Worm (Caenorhabditis elegans) whole organism, mixed stage, embryonic: ENCODE results near the gene irld-29.

Experiments used
- bed-3 ChIP-seq: fragments of 200-800 bp; sonication (Bioruptor generic); optimal IDR thresholded peaks from 3 replicates; lab custom pipeline; 2018; ENCODE audit warnings: mild to moderate bottlenecking, missing genetic modification characterization, moderate library complexity, missing compliant biosample characterization
- ces-1 ChIP-seq: fragments of 150-350 bp; optimal IDR thresholded peaks from 2 replicates; lab custom pipeline; 2014; ENCODE audit warnings: missing biosample characterization, missing genetic modification reagents, missing genetic modification characterization
- drap-1 ChIP-seq: fragments of 200-800 bp; sonication (Bioruptor generic); optimal IDR thresholded peaks from 3 replicates; lab custom pipeline; 2018; ENCODE audit warnings: mild to moderate bottlenecking, missing genetic modification characterization, missing compliant biosample characterization
- elt-3 ChIP-seq: fragments of 150-350 bp; optimal IDR thresholded peaks from 2 replicates; lab custom pipeline; 2014; ENCODE audit warnings: missing biosample characterization, missing genetic modification characterization
- ham-2 ChIP-seq: fragments of 200-800 bp; sonication (Bioruptor generic); optimal IDR thresholded peaks from 2 replicates; lab custom pipeline; 2018; ENCODE audit warnings: mild to moderate bottlenecking, missing genetic modification characterization, missing compliant biosample characterization
- lin-13 ChIP-seq: fragments of 150-350 bp; optimal IDR thresholded peaks from 2 replicates; lab custom pipeline; 2014; ENCODE audit warnings: missing biosample characterization, missing genetic modification characterization
- mep-1 ChIP-seq: fragments of 150-350 bp; optimal IDR thresholded peaks from 2 replicates; lab custom pipeline; 2017; ENCODE audit warnings: missing biosample characterization, missing genetic modification reagents, missing genetic modification characterization, inconsistent platforms
- mls-2 ChIP-seq: sonication (generic microtip); optimal IDR thresholded peaks from 2 replicates; lab custom pipeline; 2016; ENCODE audit warnings: mild to moderate bottlenecking, missing genetic modification characterization, moderate library complexity, missing compliant biosample characterization
- nhr-12 ChIP-seq: fragments of 150-350 bp; optimal IDR thresholded peaks from 2 replicates; lab custom pipeline; 2014; ENCODE audit warnings: missing biosample characterization, missing genetic modification characterization
- nhr-76 ChIP-seq: sonication (generic microtip); optimal IDR thresholded peaks from 2 replicates; lab custom pipeline; 2017; ENCODE audit warnings: missing biosample characterization, missing genetic modification characterization
- pha-4 ChIP-seq: fragments of 150-350 bp; optimal IDR thresholded peaks from 2 replicates; lab custom pipeline; 2018; ENCODE audit warnings: missing biosample characterization, missing genetic modification reagents, missing genetic modification characterization
- sem-2 ChIP-seq: fragments of 200-800 bp; sonication (Bioruptor generic); optimal IDR thresholded peaks from 2 replicates; lab custom pipeline; 2018; ENCODE audit warnings: mild to moderate bottlenecking, missing genetic modification characterization, missing compliant biosample characterization
- unc-39 ChIP-seq: fragments of 150-350 bp; optimal IDR thresholded peaks from 2 replicates; lab custom pipeline; 2014; ENCODE audit warnings: missing biosample characterization, missing genetic modification characterization
- unc-62 ChIP-seq: fragments of 150-350 bp; optimal IDR thresholded peaks from 2 replicates; lab custom pipeline; 2014; ENCODE audit warnings: missing biosample characterization, missing genetic modification reagents, missing genetic modification characterization

ce11 chrV:2300905-2301304, 37.5 kb downstream of the irld-29 start, which contains the start of gene Y19D10B.8:
- TF ChIP-seq unc-39 (tag; lab: Kevin White, UChicago) (no peak), bed-3 (GFP tag; lab: Kevin White, UChicago) (no peak), unc-62 (GFP tag; lab: Kevin White, UChicago) (no peak), ces-1 (GFP tag; lab: Kevin White, UChicago) (no peak), mep-1 (tag; lab: Kevin White, UChicago) (no peak), lin-13 (tag; lab: Kevin White, UChicago) (no peak), mls-2 (tag; lab: Kevin White, UChicago) (no peak), ham-2 (GFP tag; lab: Kevin White, UChicago) (no peak), nhr-12 (tag; lab: Kevin White, UChicago) (no peak), sem-2 (GFP tag; lab: Kevin White, UChicago) (no peak), pha-4 (tag; lab: Kevin White, UChicago) (no peak), nhr-76 (tag; lab: Kevin White, UChicago) (no peak), elt-3 (no peak), drap-1 (no peak)
